Worm (Caenorhabditis elegans) whole organism, L4 larva: ENCODE measurements around the gene set-2.
A peak's percentile ranks its signal among the peaks of the same experiment; 100 is the strongest.

ENCODE experiments used
- D1046.2 ChIP-seq: fragments of 200-800 bp; sonication (Bioruptor generic); IDR thresholded peaks from 2 replicates; pipeline ENCODE4 v1.3.6; 2022; ENCODE audit warnings: missing genetic modification characterization, missing compliant biosample characterization
- F37D6.2 ChIP-seq: sonication (generic microtip); optimal IDR thresholded peaks from 2 replicates; lab custom pipeline; 2016; ENCODE audit warnings: mild to moderate bottlenecking, missing genetic modification characterization, missing compliant biosample characterization
- F49E8.2 ChIP-seq: sonication (generic microtip); optimal IDR thresholded peaks from 2 replicates; lab custom pipeline; 2016; ENCODE audit warnings: missing compliant biosample characterization, mild to moderate bottlenecking, missing genetic modification characterization, borderline replicate concordance
- R02D3.7 ChIP-seq: fragments of 150-350 bp; sonication (generic microtip); optimal IDR thresholded peaks from 3 replicates; lab custom pipeline; 2014; ENCODE audit warnings: missing biosample characterization, missing genetic modification characterization
- Y105C5A.15 ChIP-seq: fragments of 200-800 bp; sonication (Bioruptor generic); IDR thresholded peaks from 2 replicates; pipeline ENCODE4 v1.3.6; 2022; ENCODE audit warnings: missing genetic modification characterization, missing compliant biosample characterization
- Y5F2A.4 ChIP-seq: fragments of 200-800 bp; sonication (Bioruptor generic); optimal IDR thresholded peaks from 2 replicates; lab custom pipeline; 2018; ENCODE audit warnings: mild to moderate bottlenecking, missing genetic modification characterization, missing compliant biosample characterization
- ama-1 ChIP-seq: fragments of 150-350 bp; optimal IDR thresholded peaks from 2 replicates; lab custom pipeline; 2014; ENCODE audit warnings: inconsistent platforms, mixed read lengths
- ceh-20 ChIP-seq: fragments of 200-800 bp; sonication (Bioruptor generic); IDR thresholded peaks from 2 replicates; pipeline ENCODE4 v1.3.6; 2022; ENCODE audit warnings: missing genetic modification reagents, missing genetic modification characterization, missing compliant biosample characterization
- ceh-28 ChIP-seq: fragments of 150-350 bp; optimal IDR thresholded peaks from 2 replicates; lab custom pipeline; 2014; ENCODE audit warnings: missing biosample characterization, missing genetic modification reagents, missing genetic modification characterization
- ceh-32 ChIP-seq: sonication (generic microtip); optimal IDR thresholded peaks from 2 replicates; lab custom pipeline; 2016; ENCODE audit warnings: mild to moderate bottlenecking, missing genetic modification characterization, missing compliant biosample characterization; ENCODE audit not compliant: poor library complexity
- ces-1 ChIP-seq: fragments of 150-350 bp; sonication (generic microtip); optimal IDR thresholded peaks from 4 replicates; lab custom pipeline; 2014; ENCODE audit warnings: missing biosample characterization, missing genetic modification reagents, missing genetic modification characterization
- cey-2 ChIP-seq: sonication (generic microtip); optimal IDR thresholded peaks from 3 replicates; lab custom pipeline; 2017; ENCODE audit warnings: missing genetic modification characterization, mild to moderate bottlenecking, missing compliant biosample characterization, antibody characterized with exemption, borderline replicate concordance; ENCODE audit not compliant: insufficient read depth
- ctbp-1 ChIP-seq: fragments of 200-800 bp; sonication (Bioruptor generic); IDR thresholded peaks from 2 replicates; pipeline ENCODE4 v1.3.6; 2022; ENCODE audit warnings: missing genetic modification reagents, missing genetic modification characterization, missing compliant biosample characterization
- daf-12 ChIP-seq: fragments of 150-350 bp; optimal IDR thresholded peaks from 2 replicates; lab custom pipeline; 2014; ENCODE audit warnings: missing biosample characterization, missing genetic modification reagents, missing genetic modification characterization
- daf-19 ChIP-seq: fragments of 200-800 bp; sonication (Bioruptor generic); conservative IDR thresholded peaks from 2 replicates; pipeline ENCODE4 v1.3.6; 2022; ENCODE audit warnings: missing genetic modification characterization, missing compliant biosample characterization
- daf-8 ChIP-seq: fragments of 200-800 bp; sonication (Bioruptor generic); IDR thresholded peaks from 2 replicates; pipeline ENCODE4 v1.3.6; 2022; ENCODE audit warnings: missing genetic modification characterization, missing compliant biosample characterization
- dmd-6 ChIP-seq: fragments of 200-800 bp; sonication (Bioruptor generic); IDR thresholded peaks from 2 replicates; pipeline ENCODE4 v1.3.6; 2022; ENCODE audit warnings: missing genetic modification reagents, missing genetic modification characterization, missing compliant biosample characterization
- dmd-9 ChIP-seq: fragments of 200-800 bp; sonication (Bioruptor generic); IDR thresholded peaks from 2 replicates; pipeline ENCODE4 v1.3.6; 2022; ENCODE audit warnings: missing genetic modification reagents, missing genetic modification characterization, missing compliant biosample characterization
- dpl-1 ChIP-seq: fragments of 150-350 bp; optimal IDR thresholded peaks from 2 replicates; lab custom pipeline; 2014; ENCODE audit warnings: missing biosample characterization, missing genetic modification reagents, missing genetic modification characterization
- egl-27 ChIP-seq: sonication (generic microtip); optimal IDR thresholded peaks from 3 replicates; lab custom pipeline; 2017; ENCODE audit warnings: missing biosample characterization, missing genetic modification reagents, missing genetic modification characterization
- hif-1 ChIP-seq, 2 experiments: sonication (generic microtip); optimal IDR thresholded peaks; 2 replicates each; lab custom pipeline; 2016 to 2017; ENCODE audit warnings: missing compliant biosample characterization in 2 of 2, missing genetic modification characterization in 2 of 2, missing genetic modification reagents in 2 of 2, missing genotype in 2 of 2, mild to moderate bottlenecking in 1 of 2
- hlh-11 ChIP-seq: fragments of 200-800 bp; sonication (Bioruptor generic); optimal IDR thresholded peaks from 2 replicates; lab custom pipeline; 2018; ENCODE audit warnings: mild to moderate bottlenecking, missing genetic modification characterization, missing compliant biosample characterization
- hlh-30 ChIP-seq: sonication (generic microtip); optimal IDR thresholded peaks from 2 replicates; lab custom pipeline; 2017; ENCODE audit warnings: antibody characterized with exemption, mild to moderate bottlenecking, missing genetic modification characterization, missing compliant biosample characterization; ENCODE audit not compliant: insufficient read depth
- jun-1 ChIP-seq: fragments of 150-350 bp; optimal IDR thresholded peaks from 2 replicates; lab custom pipeline; 2014; ENCODE audit warnings: missing biosample characterization, missing genetic modification reagents, missing genetic modification characterization
- lin-1 ChIP-seq: fragments of 200-800 bp; sonication (Bioruptor generic); IDR thresholded peaks from 2 replicates; pipeline ENCODE4 v1.3.6; 2022; ENCODE audit warnings: missing genetic modification reagents, missing genetic modification characterization, missing compliant biosample characterization
- lin-38 ChIP-seq: fragments of 200-800 bp; sonication (Bioruptor generic); IDR thresholded peaks from 2 replicates; pipeline ENCODE4 v1.3.6; 2022; ENCODE audit warnings: missing genetic modification reagents, missing genetic modification characterization, missing compliant biosample characterization
- lin-39 ChIP-seq: fragments of 150-350 bp; optimal IDR thresholded peaks from 2 replicates; lab custom pipeline; 2014; ENCODE audit warnings: missing biosample characterization, missing genetic modification reagents, missing genetic modification characterization
- lir-3 ChIP-seq: sonication (generic microtip); optimal IDR thresholded peaks from 2 replicates; lab custom pipeline; 2016; ENCODE audit warnings: mild to moderate bottlenecking, missing genetic modification characterization, missing compliant biosample characterization
- madf-5 ChIP-seq, 2 experiments: fragments of 200-800 bp; sonication (Bioruptor generic); IDR thresholded peaks; 2 replicates each; pipeline ENCODE4 v1.3.6; 2022; ENCODE audit warnings: missing compliant biosample characterization in 2 of 2, missing genetic modification characterization in 2 of 2
- madf-9 ChIP-seq: fragments of 200-800 bp; sonication (Bioruptor generic); conservative IDR thresholded peaks from 2 replicates; pipeline ENCODE4 v1.3.6; 2022; ENCODE audit warnings: missing genetic modification reagents, missing genetic modification characterization, missing compliant biosample characterization
- mep-1 ChIP-seq: fragments of 150-350 bp; sonication (generic microtip); optimal IDR thresholded peaks from 3 replicates; lab custom pipeline; 2014; ENCODE audit warnings: missing biosample characterization, missing genetic modification characterization
- mxl-3 ChIP-seq: fragments of 200-800 bp; sonication (Bioruptor generic); optimal IDR thresholded peaks from 2 replicates; lab custom pipeline; 2018; ENCODE audit warnings: mild to moderate bottlenecking, missing genetic modification characterization, missing compliant biosample characterization
- nhr-111 ChIP-seq: fragments of 200-800 bp; sonication (Bioruptor generic); optimal IDR thresholded peaks from 2 replicates; lab custom pipeline; 2018; ENCODE audit warnings: mild to moderate bottlenecking, missing genetic modification characterization, missing compliant biosample characterization
- nhr-25 ChIP-seq: sonication (generic microtip); optimal IDR thresholded peaks from 2 replicates; lab custom pipeline; 2017; ENCODE audit warnings: missing genetic modification characterization, mild to moderate bottlenecking, missing compliant biosample characterization, antibody characterized with exemption, moderate library complexity, borderline replicate concordance; ENCODE audit not compliant: insufficient read depth
- nhr-28 ChIP-seq: fragments of 150-350 bp; optimal IDR thresholded peaks from 2 replicates; lab custom pipeline; 2014; ENCODE audit warnings: missing biosample characterization, missing genetic modification characterization
- nhr-41 ChIP-seq: fragments of 200-800 bp; sonication (Bioruptor generic); IDR thresholded peaks from 2 replicates; pipeline ENCODE4 v1.3.6; 2022; ENCODE audit warnings: missing genetic modification reagents, missing genetic modification characterization, missing compliant biosample characterization
- nhr-6 ChIP-seq: fragments of 150-350 bp; optimal IDR thresholded peaks from 2 replicates; lab custom pipeline; 2014; ENCODE audit warnings: missing biosample characterization, missing genetic modification characterization
- nhr-76 ChIP-seq: fragments of 150-350 bp; optimal IDR thresholded peaks from 2 replicates; lab custom pipeline; 2014; ENCODE audit warnings: missing biosample characterization, missing genetic modification characterization
- pha-4 ChIP-seq, 2 experiments: fragments of 150-350 bp in 1 of 2; fragments of 200-800 bp in 1 of 2; sonication (Bioruptor generic) in 1 of 2; IDR thresholded peaks in 1 of 2; optimal IDR thresholded peaks in 1 of 2; 2 replicates each; pipeline versions ENCODE4 v1.3.6 to Lab custom; 2014 to 2022; ENCODE audit warnings: missing genetic modification characterization in 2 of 2, missing genetic modification reagents in 2 of 2, missing biosample characterization in 1 of 2, missing compliant biosample characterization in 1 of 2
- php-3 ChIP-seq: fragments of 200-800 bp; sonication (Bioruptor generic); IDR thresholded peaks from 2 replicates; pipeline ENCODE4 v1.3.6; 2022; ENCODE audit warnings: missing genetic modification reagents, missing genetic modification characterization, missing compliant biosample characterization
- pqm-1 ChIP-seq: sonication (generic microtip); optimal IDR thresholded peaks from 2 replicates; lab custom pipeline; 2017; ENCODE audit warnings: missing biosample characterization, missing genetic modification characterization
- saeg-2 ChIP-seq: fragments of 200-800 bp; sonication (Bioruptor generic); IDR thresholded peaks from 2 replicates; pipeline ENCODE4 v1.3.6; 2022; ENCODE audit warnings: missing genetic modification reagents, missing genetic modification characterization, missing compliant biosample characterization
- set-16 ChIP-seq: fragments of 200-800 bp; sonication (Bioruptor generic); IDR thresholded peaks from 2 replicates; pipeline ENCODE4 v1.3.6; 2022; ENCODE audit warnings: missing genetic modification reagents, missing genetic modification characterization, missing compliant biosample characterization
- spr-1 ChIP-seq: sonication (generic microtip); optimal IDR thresholded peaks from 2 replicates; lab custom pipeline; 2016; ENCODE audit warnings: mild to moderate bottlenecking, missing genetic modification characterization, missing compliant biosample characterization
- unc-39 ChIP-seq: sonication (generic microtip); optimal IDR thresholded peaks from 2 replicates; lab custom pipeline; 2017; ENCODE audit warnings: missing biosample characterization, missing genetic modification characterization
- unc-62 ChIP-seq, 3 experiments: fragments of 150-350 bp in 1 of 3; sonication (generic microtip); optimal IDR thresholded peaks in 2 of 3; peaks in 1 of 3; 1 replicate in 1 of 3; 2 replicates in 2 of 3; lab custom pipeline; 2014 to 2017; ENCODE audit warnings: missing biosample characterization in 3 of 3, missing genetic modification characterization in 3 of 3, missing genetic modification reagents in 3 of 3, missing genotype in 1 of 3
- vab-7 ChIP-seq: fragments of 200-800 bp; sonication (Bioruptor generic); IDR thresholded peaks from 2 replicates; pipeline ENCODE4 v1.3.6; 2022; ENCODE audit warnings: missing genetic modification reagents, missing genetic modification characterization, missing compliant biosample characterization
- zip-11 ChIP-seq: fragments of 200-800 bp; sonication (Bioruptor generic); IDR thresholded peaks from 2 replicates; pipeline ENCODE4 v1.3.6; 2022; ENCODE audit warnings: missing genetic modification characterization, missing compliant biosample characterization
- ztf-11 ChIP-seq: fragments of 150-350 bp; optimal IDR thresholded peaks from 2 replicates; lab custom pipeline; 2014; ENCODE audit warnings: missing biosample characterization, missing genetic modification characterization
- ztf-7 ChIP-seq: fragments of 150-350 bp; optimal IDR thresholded peaks from 2 replicates; lab custom pipeline; 2014; ENCODE audit warnings: missing biosample characterization, missing genetic modification characterization

set-2 gene

DNA sequence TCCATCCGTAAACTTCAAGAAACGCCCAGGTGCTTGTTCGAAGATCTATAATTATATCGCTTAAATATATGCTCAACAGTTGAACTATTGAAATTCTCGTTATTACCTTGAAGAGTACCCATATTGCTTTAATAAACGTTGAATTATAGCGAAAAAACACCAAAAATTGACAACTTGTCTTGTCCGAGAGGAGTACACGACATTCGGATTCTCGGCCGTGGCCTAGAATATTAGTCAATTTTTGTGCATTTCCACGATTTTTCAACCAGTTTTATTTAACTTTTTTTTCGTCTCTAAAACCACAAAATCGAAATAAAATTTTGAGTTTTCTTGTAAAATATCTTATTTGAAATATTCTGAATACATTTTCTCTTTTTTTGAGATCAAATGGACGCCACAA, 17.7 kb downstream of the set-2 start, which contains the start of the genes F26F4.9 and cee-1 (continued):
- TF ChIP-seq Y5F2A.4 (GFP tag; lab: Kevin White, UChicago) (no peak), ceh-32 (tag; lab: Kevin White, UChicago) (no peak), R02D3.7 (tag; lab: Kevin White, UChicago) (no peak), nhr-6 (tag; lab: Kevin White, UChicago) (no peak), zip-11 (GFP tag; lab: Robert Waterston, UW) (no peak), saeg-2 (GFP tag; lab: Robert Waterston, UW) (no peak), hif-1 (tag; optimal IDR thresholded peaks at IDR 0.05; lab: Kevin White, UChicago) (peak in 1 of 2 experiments; percentile 70), lin-1 (GFP tag; lab: Robert Waterston, UW) (no peak), nhr-25 (tag; lab: Kevin White, UChicago) (no peak), ctbp-1 (GFP tag; lab: Robert Waterston, UW) (no peak), ztf-7 (tag; lab: Kevin White, UChicago) (no peak), pha-4 (GFP tag; IDR thresholded peaks at IDR 0.05; lab: Robert Waterston, UW) (no peak), pha-4 (tag; optimal IDR thresholded peaks at IDR 0.05; lab: Kevin White, UChicago) (no peak), daf-12 (no peak), ceh-20 (GFP tag; lab: Robert Waterston, UW) (no peak), F49E8.2 (tag; lab: Kevin White, UChicago) (peak; percentile 4), madf-5 (GFP tag; IDR thresholded peaks at IDR 0.05; lab: Robert Waterston, UW) (no peak), nhr-111 (GFP tag; lab: Kevin White, UChicago) (no peak), php-3 (GFP tag; lab: Robert Waterston, UW) (no peak), mep-1 (peak; percentile 38), F37D6.2 (tag; lab: Kevin White, UChicago) (no peak), cey-2 (tag; lab: Kevin White, UChicago) (no peak), lir-3 (no peak), hlh-11 (tag; lab: Kevin White, UChicago) (peak; percentile 3), jun-1 (tag; lab: Kevin White, UChicago) (no peak), hlh-30 (tag; lab: Kevin White, UChicago) (no peak), dpl-1 (GFP tag; lab: Kevin White, UChicago) (peak; percentile 78), ztf-11 (tag; lab: Kevin White, UChicago) (no peak), daf-8 (GFP tag; lab: Robert Waterston, UW) (no peak), dmd-9 (GFP tag; lab: Robert Waterston, UW) (0 out of 2 replicates have a peak, but pooled peaks have one; percentile 37), D1046.2 (GFP tag; lab: Robert Waterston, UW) (no peak), unc-62 (GFP tag; optimal IDR thresholded peaks at IDR 0.05 in 1 of 2; lab: Kevin White, UChicago) (no peak), unc-62 (tag; optimal IDR thresholded peaks at IDR 0.05; lab: Kevin White, UChicago) (no peak), ama-1 (lab: Kevin White, UChicago) (no peak), nhr-76 (tag; lab: Kevin White, UChicago) (no peak), nhr-28 (tag; lab: Kevin White, UChicago) (peak; percentile 8), ceh-28 (no peak), ces-1 (GFP tag; lab: Kevin White, UChicago) (no peak), vab-7 (GFP tag; lab: Robert Waterston, UW) (no peak), spr-1 (tag; lab: Kevin White, UChicago) (no peak), lin-38 (no peak), daf-19 (no peak), pqm-1 (tag; lab: Kevin White, UChicago) (no peak), lin-39 (tag; lab: Kevin White, UChicago) (no peak), dmd-6 (peak; percentile 19; the same call in 1 of the 2 replicates), mxl-3 (GFP tag; lab: Kevin White, UChicago) (no peak), set-16 (GFP tag; lab: Robert Waterston, UW) (no peak), madf-9 (GFP tag; lab: Robert Waterston, UW) (no peak), nhr-41 (GFP tag; lab: Robert Waterston, UW) (no peak), unc-39 (tag; lab: Kevin White, UChicago) (no peak), egl-27 (tag; lab: Kevin White, UChicago) (no peak), Y105C5A.15 (GFP tag; lab: Robert Waterston, UW) (no peak)
